Worm (Caenorhabditis elegans) whole organism, L4 larva: Measurements from ENCODE around the gene dhs-14.

Experiments
- F49E8.2 ChIP-seq: sonication (generic microtip); optimal IDR thresholded peaks from 2 replicates; lab custom pipeline; 2016; ENCODE audit warnings: missing compliant biosample characterization, mild to moderate bottlenecking, missing genetic modification characterization, borderline replicate concordance
- ces-1 ChIP-seq: fragments of 150-350 bp; sonication (generic microtip); optimal IDR thresholded peaks from 4 replicates; lab custom pipeline; 2014; ENCODE audit warnings: missing biosample characterization, missing genetic modification reagents, missing genetic modification characterization
- lin-15B ChIP-seq: fragments of 150-350 bp; sonication (generic microtip); optimal IDR thresholded peaks from 3 replicates; lab custom pipeline; 2014; ENCODE audit warnings: missing biosample characterization, missing genetic modification characterization
- lin-39 ChIP-seq: fragments of 150-350 bp; optimal IDR thresholded peaks from 2 replicates; lab custom pipeline; 2014; ENCODE audit warnings: missing biosample characterization, missing genetic modification reagents, missing genetic modification characterization
- pha-4 ChIP-seq, 2 experiments: fragments of 150-350 bp in 1 of 2; fragments of 200-800 bp in 1 of 2; sonication (Bioruptor generic) in 1 of 2; IDR thresholded peaks in 1 of 2; optimal IDR thresholded peaks in 1 of 2; 2 replicates each; pipeline versions ENCODE4 v1.3.6 to Lab custom; 2014 to 2022; ENCODE audit warnings: missing genetic modification characterization in 2 of 2, missing genetic modification reagents in 2 of 2, missing biosample characterization in 1 of 2, missing compliant biosample characterization in 1 of 2
- pqm-1 ChIP-seq: sonication (generic microtip); optimal IDR thresholded peaks from 2 replicates; lab custom pipeline; 2017; ENCODE audit warnings: missing biosample characterization, missing genetic modification characterization
- unc-62 ChIP-seq, 3 experiments: fragments of 150-350 bp in 1 of 3; sonication (generic microtip); optimal IDR thresholded peaks in 2 of 3; peaks in 1 of 3; 1 replicate in 1 of 3; 2 replicates in 2 of 3; lab custom pipeline; 2014 to 2017; ENCODE audit warnings: missing biosample characterization in 3 of 3, missing genetic modification characterization in 3 of 3, missing genetic modification reagents in 3 of 3, missing genotype in 1 of 3

- no peak for TF ChIP-seq ces-1 (GFP tag; lab: Kevin White, UChicago)
- TF ChIP-seq unc-62 (GFP tag; optimal IDR thresholded peaks at IDR 0.05 in 1 of 2; lab: Kevin White, UChicago): no peak
- no peak for TF ChIP-seq unc-62 (tag; optimal IDR thresholded peaks at IDR 0.05; lab: Kevin White, UChicago)
- no peak for TF ChIP-seq lin-39 (tag; lab: Kevin White, UChicago)
- TF ChIP-seq F49E8.2 (tag; lab: Kevin White, UChicago): no peak
- TF ChIP-seq pqm-1: no peak
- TF ChIP-seq pha-4 (GFP tag; IDR thresholded peaks at IDR 0.05; lab: Robert Waterston, UW): no peak
- no peak for TF ChIP-seq pha-4 (tag; optimal IDR thresholded peaks at IDR 0.05; lab: Kevin White, UChicago)
- TF ChIP-seq lin-15B (tag; lab: Kevin White, UChicago): no peak
Measured at ce11 chrV:2728236-2728635, 36.8 kb downstream of the dhs-14 start, which contains the start of gene str-33.
